Worm (Caenorhabditis elegans): ENCODE measurements around the gene cyp-32A1.

DNA sequence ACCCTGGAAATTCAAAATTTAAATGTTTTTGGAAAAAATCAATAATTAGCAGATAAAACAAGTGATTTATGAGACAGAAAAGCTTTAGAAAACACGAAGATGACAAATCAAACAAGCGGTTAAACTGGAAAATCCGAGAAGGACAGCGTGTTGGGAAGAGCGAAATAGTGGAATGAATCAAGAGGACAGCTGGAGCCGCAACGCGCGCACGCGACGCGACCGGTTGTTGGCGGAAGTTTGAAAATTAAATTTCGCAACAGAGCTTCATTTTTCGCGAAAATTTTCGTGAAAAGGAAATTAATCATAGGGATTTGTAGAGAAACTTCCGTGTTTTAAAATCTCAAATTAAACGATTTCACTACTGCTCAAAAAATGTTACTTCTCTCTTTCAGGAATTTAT lies 46.7 kb upstream of the cyp-32A1 start, which contains the start of gene clic-1:
- TF ChIP-seq ama-1 (optimal IDR thresholded peaks at IDR 0.05), result peak; percentile 42
- TF ChIP-seq elt-1 (tag; optimal IDR thresholded peaks at IDR 0.05), result no peak
- peak; percentile 78 for TF ChIP-seq C34F6.9 (tag; optimal IDR thresholded peaks at IDR 0.05)
- no peak for TF ChIP-seq skn-1 (tag; optimal IDR thresholded peaks at IDR 0.05)
- peak; percentile 53 for TF ChIP-seq F13H6.1 (tag; optimal IDR thresholded peaks at IDR 0.05)
- no peak for TF ChIP-seq alr-1 (tag; optimal IDR thresholded peaks at IDR 0.05)

All from whole organism, L2 larva.